Fruit fly (Drosophila melanogaster): Measurements from ENCODE around the gene CheA87a.

The CheA87a gene

DNA sequence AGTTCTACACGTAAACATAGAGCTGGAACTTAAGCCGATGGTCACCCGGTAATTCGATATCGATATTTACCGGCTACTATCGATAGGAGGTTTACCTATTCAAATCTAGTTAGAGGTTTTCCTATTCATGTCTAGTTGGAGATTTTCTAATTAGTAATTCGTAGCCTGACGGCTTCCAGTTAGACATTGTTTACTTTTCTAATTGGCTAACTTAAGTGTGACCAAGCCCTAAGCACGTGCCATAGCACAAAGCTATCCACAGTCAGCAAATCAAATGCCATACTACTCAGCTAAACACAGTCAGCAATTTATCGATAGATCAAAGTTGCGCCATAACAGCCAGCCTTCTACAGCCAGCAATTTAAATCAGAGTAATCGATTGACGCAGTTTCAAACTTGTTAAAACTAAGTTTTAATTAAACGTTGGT, 33.6 kb downstream of the CheA87a start, which contains the start of gene Dpm3 (continued):
- no peak for TF ChIP-seq wdn (GFP tag; IDR thresholded peaks at IDR 0.05)
- TF ChIP-seq Hmx (GFP tag; optimal IDR thresholded peaks at IDR 0.05), result no peak
- TF ChIP-seq Meics (GFP tag; optimal IDR thresholded peaks at IDR 0.05), result no peak
- TF ChIP-seq Atf6 (GFP tag; IDR thresholded peaks at IDR 0.05), result no peak
- no peak for TF ChIP-seq Jarid2 (GFP tag; optimal IDR thresholded peaks at IDR 0.05)
- TF ChIP-seq HLH4C (GFP tag; IDR thresholded peaks at IDR 0.05; ENCODE audit: partially characterized antibody), result peak; percentile 92
- TF ChIP-seq CG7963 (GFP tag; IDR thresholded peaks at IDR 0.05; ENCODE audit: partially characterized antibody), result peak; percentile 73; the same call in 2 of the 3 replicates
- no peak for TF ChIP-seq CG15479 (GFP tag; optimal IDR thresholded peaks at IDR 0.05)
- TF ChIP-seq gro (GFP tag; optimal IDR thresholded peaks at IDR 0.05), result peak; percentile 26
- peak; percentile 87 for TF ChIP-seq CG34224 (GFP tag; IDR thresholded peaks at IDR 0.05; ENCODE audit: partially characterized antibody)
- TF ChIP-seq CG8281 (tag; optimal IDR thresholded peaks at IDR 0.05), result no peak
- TF ChIP-seq ttk (GFP tag; IDR thresholded peaks at IDR 0.05), result no peak
- TF ChIP-seq ham (GFP tag; IDR thresholded peaks at IDR 0.05), result no peak
- no peak for TF ChIP-seq Tbp (GFP tag; optimal IDR thresholded peaks at IDR 0.05)
- no peak for TF ChIP-seq btn (GFP tag; optimal IDR thresholded peaks at IDR 0.05)
- TF ChIP-seq Max (GFP tag; optimal IDR thresholded peaks at IDR 0.05), result no peak
- peak; percentile 20 for TF ChIP-seq nerfin-1 (tag; optimal IDR thresholded peaks at IDR 0.05)
- no peak for TF ChIP-seq nom (GFP tag; optimal IDR thresholded peaks at IDR 0.05)
- TF ChIP-seq Bgb (GFP tag; IDR thresholded peaks at IDR 0.05; ENCODE audit: partially characterized antibody), result peak; percentile 92
- no peak for TF ChIP-seq Aef1 (GFP tag; IDR thresholded peaks at IDR 0.05)
- TF ChIP-seq cas (GFP tag; IDR thresholded peaks at IDR 0.05), result no peak
- peak; percentile 68 for TF ChIP-seq CG9932 (GFP tag; IDR thresholded peaks at IDR 0.05)
- no peak for TF ChIP-seq CG18599 (GFP tag; optimal IDR thresholded peaks at IDR 0.05)
- TF ChIP-seq NK7.1 (GFP tag; optimal IDR thresholded peaks at IDR 0.05), result no peak
- TF ChIP-seq lbe (GFP tag; optimal IDR thresholded peaks at IDR 0.05), result no peak
- no peak for TF ChIP-seq Mes4 (GFP tag; optimal IDR thresholded peaks at IDR 0.05)
- peak; percentile 93 for TF ChIP-seq CG3163 (GFP tag; optimal IDR thresholded peaks at IDR 0.05)
- no peak for TF ChIP-seq ash1 (GFP tag; optimal IDR thresholded peaks at IDR 0.05)
- TF ChIP-seq grau (tag; optimal IDR thresholded peaks at IDR 0.05), result peak; percentile 21
- peak; percentile 74 for TF ChIP-seq abd-A (tag; optimal IDR thresholded peaks at IDR 0.05)
- no peak for TF ChIP-seq trh (GFP tag; optimal IDR thresholded peaks at IDR 0.05)
- TF ChIP-seq CG30403 (GFP tag; optimal IDR thresholded peaks at IDR 0.05), result peak; percentile 19
- peak; percentile 88 for TF ChIP-seq hb (GFP tag; IDR thresholded peaks at IDR 0.05; ENCODE audit: partially characterized antibody)
- peak; percentile 38 for TF ChIP-seq CG13123 (GFP tag; optimal IDR thresholded peaks at IDR 0.05)
- TF ChIP-seq bsh (GFP tag; optimal IDR thresholded peaks at IDR 0.05), result peak in 1 of 2 experiments; percentile 15
- no peak for TF ChIP-seq toy (GFP tag; IDR thresholded peaks at IDR 0.05)
- TF ChIP-seq dati (GFP tag; IDR thresholded peaks at IDR 0.05), result no peak
- TF ChIP-seq bigmax (GFP tag; optimal IDR thresholded peaks at IDR 0.05), result no peak
- TF ChIP-seq ewg (GFP tag; optimal IDR thresholded peaks at IDR 0.05), result no peak
- TF ChIP-seq CG7372 (GFP tag; IDR thresholded peaks at IDR 0.05), result no peak; the same call in 1 of the 2 replicates
- TF ChIP-seq CTCF (GFP tag; optimal IDR thresholded peaks at IDR 0.05), result no peak
- TF ChIP-seq HLH3B (GFP tag; IDR thresholded peaks at IDR 0.05), result no peak
- peak; percentile 4 for TF ChIP-seq ind (GFP tag; optimal IDR thresholded peaks at IDR 0.05)
- TF ChIP-seq trem (tag; optimal IDR thresholded peaks at IDR 0.05), result peak; percentile 82
- peak; percentile 82 for TF ChIP-seq CG2129 (GFP tag; IDR thresholded peaks at IDR 0.05; ENCODE audit: partially characterized antibody)
- TF ChIP-seq oc (tag; optimal IDR thresholded peaks at IDR 0.05), result no peak
- TF ChIP-seq scrt (GFP tag; optimal IDR thresholded peaks at IDR 0.05), result no peak
- TF ChIP-seq unc-4 (GFP tag; IDR thresholded peaks at IDR 0.05; ENCODE audit: partially characterized antibody), result peak; percentile 90
- TF ChIP-seq Nf-YA (GFP tag; IDR thresholded peaks at IDR 0.05), result no peak
- no peak for TF ChIP-seq pros (GFP tag; optimal IDR thresholded peaks at IDR 0.05)
- TF ChIP-seq CG17612 (GFP tag; IDR thresholded peaks at IDR 0.05), result no peak

All from whole organism, embryonic.